Fruit fly (Drosophila melanogaster) whole organism, pupa: ENCODE measurements around the gene Kaz-m1.

ENCODE experiments used
- CG12605 ChIP-seq: fragments of 200-800 bp; sonication (Bioruptor generic); IDR thresholded peaks from 2 replicates; pipeline ENCODE4 v1.3.6; 2022; ENCODE audit warnings: missing biosample characterization, missing genetic modification characterization
- CG13204 ChIP-seq: fragments of 200-800 bp; sonication (Bioruptor generic); optimal IDR thresholded peaks from 2 replicates; lab custom pipeline; 2018; ENCODE audit warnings: missing biosample characterization, mild to moderate bottlenecking, missing genetic modification characterization, moderate library complexity
- CG14655 ChIP-seq: fragments of 200-800 bp; sonication (Bioruptor generic); optimal IDR thresholded peaks from 3 replicates; lab custom pipeline; 2017; ENCODE audit warnings: mild to moderate bottlenecking, missing biosample characterization, missing genetic modification reagents, missing genetic modification characterization
- CG34367 ChIP-seq: fragments of 200-800 bp; sonication (Bioruptor generic); optimal IDR thresholded peaks from 2 replicates; lab custom pipeline; 2018; ENCODE audit warnings: missing biosample characterization, mild to moderate bottlenecking, missing genetic modification characterization
- CG4496 ChIP-seq: fragments of 200-800 bp; sonication (Bioruptor generic); IDR thresholded peaks from 3 replicates; pipeline ENCODE4 v1.3.6; 2022; ENCODE audit warnings: missing biosample characterization, missing genetic modification characterization
- CG8301 ChIP-seq: fragments of 200-800 bp; sonication (Bioruptor generic); optimal IDR thresholded peaks from 2 replicates; lab custom pipeline; 2018; ENCODE audit warnings: missing biosample characterization, mild to moderate bottlenecking, missing genetic modification characterization
- EcR ChIP-seq: fragments of 200-800 bp; sonication (Bioruptor generic); optimal IDR thresholded peaks from 3 replicates; lab custom pipeline; 2019; ENCODE audit warnings: missing biosample characterization, missing genetic modification characterization, mild to moderate bottlenecking, moderate library complexity, missing genetic modification reagents
- Ets98B ChIP-seq: fragments of 200-800 bp; sonication (Bioruptor generic); IDR thresholded peaks from 2 replicates; pipeline ENCODE4 v1.3.6; 2022; ENCODE audit warnings: missing biosample characterization, missing genetic modification characterization
- Pif1A ChIP-seq: fragments of 200-800 bp; sonication (Bioruptor generic); optimal IDR thresholded peaks from 3 replicates; lab custom pipeline; 2016; ENCODE audit warnings: missing biosample characterization, missing genetic modification characterization
- Pif1B ChIP-seq: fragments of 200-800 bp; sonication (Bioruptor generic); optimal IDR thresholded peaks from 3 replicates; lab custom pipeline; 2016; ENCODE audit warnings: missing biosample characterization, missing genetic modification characterization
- Snoo ChIP-seq: fragments of 200-800 bp; sonication (Bioruptor generic); optimal IDR thresholded peaks from 3 replicates; lab custom pipeline; 2017; ENCODE audit warnings: missing biosample characterization, mild to moderate bottlenecking, missing genetic modification characterization, inconsistent platforms
- fd96Ca ChIP-seq: fragments of 200-800 bp; sonication (Bioruptor generic); IDR thresholded peaks from 3 replicates; pipeline ENCODE4 v1.3.6; 2022; ENCODE audit warnings: missing biosample characterization, missing genetic modification characterization
- gl ChIP-seq: fragments of 200-800 bp; sonication (Bioruptor generic); optimal IDR thresholded peaks from 2 replicates; lab custom pipeline; 2018; ENCODE audit warnings: missing biosample characterization, mild to moderate bottlenecking, missing genetic modification characterization

DNA sequence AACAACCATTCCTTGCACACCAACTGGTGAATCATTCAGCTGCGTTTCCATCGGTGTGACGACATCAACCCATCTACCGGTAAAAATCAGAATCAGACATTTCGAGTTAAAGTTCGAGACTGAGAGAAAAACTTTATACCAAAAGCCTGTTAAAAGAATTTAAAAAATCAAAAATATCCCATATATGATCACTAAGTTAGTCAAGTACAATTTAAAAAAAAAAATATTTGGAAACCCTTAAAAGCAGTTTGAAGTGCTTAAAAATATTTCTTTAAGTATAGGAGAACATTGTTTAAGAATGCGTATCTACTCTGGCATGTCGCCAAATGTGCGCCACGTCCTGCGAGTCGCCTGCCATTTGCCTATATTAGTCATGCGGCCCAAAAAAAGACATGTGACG, 46.0 kb upstream of the Kaz-m1 start:
- TF ChIP-seq fd96Ca = no peak
- no peak for TF ChIP-seq Pif1A (GFP tag; lab: Kevin White, UChicago)
- no peak for TF ChIP-seq CG4496 (GFP tag; lab: Robert Waterston, UW)
- no peak for TF ChIP-seq CG14655 (GFP tag; lab: Kevin White, UChicago)
- TF ChIP-seq CG34367 (tag; lab: Kevin White, UChicago) = no peak
- TF ChIP-seq CG12605 (GFP tag; lab: Robert Waterston, UW) = no peak
- no peak for TF ChIP-seq CG8301 (tag; lab: Kevin White, UChicago)
- no peak for TF ChIP-seq Ets98B (GFP tag; lab: Robert Waterston, UW)
- no peak for TF ChIP-seq gl (tag; lab: Kevin White, UChicago)
- TF ChIP-seq CG13204 = no peak
- no peak for TF ChIP-seq Snoo
- TF ChIP-seq Pif1B = no peak
- no peak for TF ChIP-seq EcR (GFP tag; lab: Kevin White, UChicago)
